Worm (Caenorhabditis elegans) whole organism, L4 larva: Measurements from ENCODE around the gene glrx-3.
"Not testable (repeated sequence)": the region's sequence is repeated elsewhere in the genome, so short reads cannot be mapped to it uniquely, and the experiment has no call there.

Source experiments
- R02D3.7 ChIP-seq: fragments of 150-350 bp; sonication (generic microtip); optimal IDR thresholded peaks from 3 replicates; lab custom pipeline; 2014; ENCODE audit warnings: missing biosample characterization, missing genetic modification characterization
- T20F7.1 ChIP-seq: fragments of 200-800 bp; sonication (Bioruptor generic); optimal IDR thresholded peaks from 2 replicates; lab custom pipeline; 2018; ENCODE audit warnings: mild to moderate bottlenecking, missing genetic modification characterization, missing compliant biosample characterization
- T26A8.4 ChIP-seq: fragments of 200-800 bp; sonication (Bioruptor generic); IDR thresholded peaks from 2 replicates; pipeline ENCODE4 v1.3.6; 2022; ENCODE audit warnings: missing genetic modification characterization, missing compliant biosample characterization
- Y48G9A.11 ChIP-seq: fragments of 200-800 bp; sonication (Bioruptor generic); IDR thresholded peaks from 2 replicates; pipeline ENCODE4 v1.3.6; 2022; ENCODE audit warnings: missing genetic modification reagents, missing genetic modification characterization, missing compliant biosample characterization
- Y5F2A.4 ChIP-seq: fragments of 200-800 bp; sonication (Bioruptor generic); optimal IDR thresholded peaks from 2 replicates; lab custom pipeline; 2018; ENCODE audit warnings: mild to moderate bottlenecking, missing genetic modification characterization, missing compliant biosample characterization
- ZK337.2 ChIP-seq: fragments of 200-800 bp; sonication (Bioruptor generic); IDR thresholded peaks from 2 replicates; pipeline ENCODE4 v1.3.6; 2022; ENCODE audit warnings: missing genetic modification reagents, missing genetic modification characterization, missing compliant biosample characterization
- ama-1 ChIP-seq: fragments of 150-350 bp; optimal IDR thresholded peaks from 2 replicates; lab custom pipeline; 2014; ENCODE audit warnings: inconsistent platforms, mixed read lengths
- ces-1 ChIP-seq: fragments of 150-350 bp; sonication (generic microtip); optimal IDR thresholded peaks from 4 replicates; lab custom pipeline; 2014; ENCODE audit warnings: missing biosample characterization, missing genetic modification reagents, missing genetic modification characterization
- daf-16 ChIP-seq, 3 experiments: sonication (generic microtip); optimal IDR thresholded peaks; 2 replicates each; lab custom pipeline; 2016 to 2017; ENCODE audit warnings: missing genetic modification characterization in 3 of 3, missing genetic modification reagents in 3 of 3, mild to moderate bottlenecking in 2 of 3, missing compliant biosample characterization in 2 of 3, missing biosample characterization in 1 of 3, moderate library complexity in 1 of 3
- daf-8 ChIP-seq: fragments of 200-800 bp; sonication (Bioruptor generic); IDR thresholded peaks from 2 replicates; pipeline ENCODE4 v1.3.6; 2022; ENCODE audit warnings: missing genetic modification characterization, missing compliant biosample characterization
- dpl-1 ChIP-seq: fragments of 150-350 bp; optimal IDR thresholded peaks from 2 replicates; lab custom pipeline; 2014; ENCODE audit warnings: missing biosample characterization, missing genetic modification reagents, missing genetic modification characterization
- duxl-1 ChIP-seq: sonication (generic microtip); optimal IDR thresholded peaks from 2 replicates; lab custom pipeline; 2016; ENCODE audit warnings: mild to moderate bottlenecking, missing genetic modification characterization, moderate library complexity, missing compliant biosample characterization; ENCODE audit not compliant: poor library complexity
- egl-43 ChIP-seq: fragments of 200-800 bp; sonication (Bioruptor generic); IDR thresholded peaks from 2 replicates; pipeline ENCODE4 v1.3.6; 2022; ENCODE audit warnings: missing genetic modification reagents, missing genetic modification characterization, missing compliant biosample characterization
- hif-1 ChIP-seq, 2 experiments: sonication (generic microtip); optimal IDR thresholded peaks; 2 replicates each; lab custom pipeline; 2016 to 2017; ENCODE audit warnings: missing compliant biosample characterization in 2 of 2, missing genetic modification characterization in 2 of 2, missing genetic modification reagents in 2 of 2, missing genotype in 2 of 2, mild to moderate bottlenecking in 1 of 2
- hlh-11 ChIP-seq: fragments of 200-800 bp; sonication (Bioruptor generic); optimal IDR thresholded peaks from 2 replicates; lab custom pipeline; 2018; ENCODE audit warnings: mild to moderate bottlenecking, missing genetic modification characterization, missing compliant biosample characterization
- hlh-30 ChIP-seq: sonication (generic microtip); optimal IDR thresholded peaks from 2 replicates; lab custom pipeline; 2017; ENCODE audit warnings: antibody characterized with exemption, mild to moderate bottlenecking, missing genetic modification characterization, missing compliant biosample characterization; ENCODE audit not compliant: insufficient read depth
- hmg-1.1 ChIP-seq: fragments of 200-800 bp; sonication (Bioruptor generic); IDR thresholded peaks from 2 replicates; pipeline ENCODE4 v1.3.6; 2022; ENCODE audit warnings: missing genetic modification reagents, missing genetic modification characterization, missing compliant biosample characterization
- lin-1 ChIP-seq: fragments of 200-800 bp; sonication (Bioruptor generic); IDR thresholded peaks from 2 replicates; pipeline ENCODE4 v1.3.6; 2022; ENCODE audit warnings: missing genetic modification reagents, missing genetic modification characterization, missing compliant biosample characterization
- lin-13 ChIP-seq: fragments of 150-350 bp; optimal IDR thresholded peaks from 2 replicates; lab custom pipeline; 2014; ENCODE audit warnings: missing biosample characterization, missing genetic modification reagents, missing genetic modification characterization
- lin-38 ChIP-seq: fragments of 200-800 bp; sonication (Bioruptor generic); IDR thresholded peaks from 2 replicates; pipeline ENCODE4 v1.3.6; 2022; ENCODE audit warnings: missing genetic modification reagents, missing genetic modification characterization, missing compliant biosample characterization
- lir-3 ChIP-seq: sonication (generic microtip); optimal IDR thresholded peaks from 2 replicates; lab custom pipeline; 2016; ENCODE audit warnings: mild to moderate bottlenecking, missing genetic modification characterization, missing compliant biosample characterization
- madf-5 ChIP-seq, 2 experiments: fragments of 200-800 bp; sonication (Bioruptor generic); IDR thresholded peaks; 2 replicates each; pipeline ENCODE4 v1.3.6; 2022; ENCODE audit warnings: missing compliant biosample characterization in 2 of 2, missing genetic modification characterization in 2 of 2
- madf-9 ChIP-seq: fragments of 200-800 bp; sonication (Bioruptor generic); conservative IDR thresholded peaks from 2 replicates; pipeline ENCODE4 v1.3.6; 2022; ENCODE audit warnings: missing genetic modification reagents, missing genetic modification characterization, missing compliant biosample characterization
- mdt-29 ChIP-seq: fragments of 200-800 bp; sonication (Bioruptor generic); IDR thresholded peaks from 2 replicates; pipeline ENCODE4 v1.3.6; 2022; ENCODE audit warnings: missing genetic modification reagents, missing genetic modification characterization, missing compliant biosample characterization
- nhr-111 ChIP-seq: fragments of 200-800 bp; sonication (Bioruptor generic); optimal IDR thresholded peaks from 2 replicates; lab custom pipeline; 2018; ENCODE audit warnings: mild to moderate bottlenecking, missing genetic modification characterization, missing compliant biosample characterization
- nhr-28 ChIP-seq: fragments of 150-350 bp; optimal IDR thresholded peaks from 2 replicates; lab custom pipeline; 2014; ENCODE audit warnings: missing biosample characterization, missing genetic modification characterization
- nhr-42 ChIP-seq: fragments of 200-800 bp; sonication (Bioruptor generic); IDR thresholded peaks from 2 replicates; pipeline ENCODE4 v1.3.6; 2022; ENCODE audit warnings: missing genetic modification characterization, missing compliant biosample characterization
- nhr-6 ChIP-seq: fragments of 150-350 bp; optimal IDR thresholded peaks from 2 replicates; lab custom pipeline; 2014; ENCODE audit warnings: missing biosample characterization, missing genetic modification characterization
- php-3 ChIP-seq: fragments of 200-800 bp; sonication (Bioruptor generic); IDR thresholded peaks from 2 replicates; pipeline ENCODE4 v1.3.6; 2022; ENCODE audit warnings: missing genetic modification reagents, missing genetic modification characterization, missing compliant biosample characterization
- rbr-2 ChIP-seq: sonication (generic microtip); optimal IDR thresholded peaks from 2 replicates; lab custom pipeline; 2016; ENCODE audit warnings: missing genotype, missing genetic modification characterization, missing compliant biosample characterization
- saeg-2 ChIP-seq: fragments of 200-800 bp; sonication (Bioruptor generic); IDR thresholded peaks from 2 replicates; pipeline ENCODE4 v1.3.6; 2022; ENCODE audit warnings: missing genetic modification reagents, missing genetic modification characterization, missing compliant biosample characterization
- skn-1 ChIP-seq: fragments of 150-350 bp; optimal IDR thresholded peaks from 2 replicates; lab custom pipeline; 2014; ENCODE audit warnings: missing biosample characterization, missing genetic modification characterization
- spr-1 ChIP-seq: sonication (generic microtip); optimal IDR thresholded peaks from 2 replicates; lab custom pipeline; 2016; ENCODE audit warnings: mild to moderate bottlenecking, missing genetic modification characterization, missing compliant biosample characterization
- unc-130 ChIP-seq: sonication (generic microtip); optimal IDR thresholded peaks from 2 replicates; lab custom pipeline; 2016; ENCODE audit warnings: missing genetic modification reagents, missing genetic modification characterization, missing compliant biosample characterization
- unc-39 ChIP-seq: sonication (generic microtip); optimal IDR thresholded peaks from 2 replicates; lab custom pipeline; 2017; ENCODE audit warnings: missing biosample characterization, missing genetic modification characterization
- unc-62 ChIP-seq, 3 experiments: fragments of 150-350 bp in 1 of 3; sonication (generic microtip); optimal IDR thresholded peaks in 2 of 3; peaks in 1 of 3; 1 replicate in 1 of 3; 2 replicates in 2 of 3; lab custom pipeline; 2014 to 2017; ENCODE audit warnings: missing biosample characterization in 3 of 3, missing genetic modification characterization in 3 of 3, missing genetic modification reagents in 3 of 3, missing genotype in 1 of 3
- vab-7 ChIP-seq: fragments of 200-800 bp; sonication (Bioruptor generic); IDR thresholded peaks from 2 replicates; pipeline ENCODE4 v1.3.6; 2022; ENCODE audit warnings: missing genetic modification reagents, missing genetic modification characterization, missing compliant biosample characterization
- zip-2 ChIP-seq: fragments of 150-350 bp; optimal IDR thresholded peaks from 2 replicates; lab custom pipeline; 2014; ENCODE audit warnings: missing biosample characterization, missing genetic modification characterization

Gene glrx-3

DNA sequence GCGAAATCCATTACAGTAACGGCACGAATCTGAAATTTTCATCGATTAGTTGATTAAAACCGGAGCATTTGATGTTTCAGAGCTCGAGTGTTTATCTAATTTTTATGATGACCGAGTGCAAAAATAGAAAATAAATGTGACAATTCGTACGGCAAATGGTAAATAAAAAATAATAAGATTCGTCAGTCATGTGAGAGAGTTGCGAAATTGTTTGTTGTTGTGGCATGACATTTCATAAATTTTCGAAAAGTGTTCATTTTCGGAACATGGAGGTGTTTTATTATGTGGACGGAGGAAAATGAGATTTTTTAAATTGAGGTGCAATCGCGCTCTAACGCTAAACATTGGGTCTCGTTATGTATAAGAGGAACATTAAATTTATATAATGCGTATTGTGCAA is 628 bp upstream of the glrx-3 start:
- TF ChIP-seq daf-8 (GFP tag; lab: Robert Waterston, UW) = no peak
- TF ChIP-seq R02D3.7 (tag; lab: Kevin White, UChicago) = no peak
- TF ChIP-seq skn-1 = no peak
- peak; percentile 14 for TF ChIP-seq hlh-30 (tag; lab: Kevin White, UChicago)
- TF ChIP-seq daf-16 (GFP tag; optimal IDR thresholded peaks at IDR 0.05; lab: Kevin White, UChicago) = no peak
- peak; percentile 34 for TF ChIP-seq daf-16 (tag; optimal IDR thresholded peaks at IDR 0.05; lab: Kevin White, UChicago)
- TF ChIP-seq lin-38 (GFP tag; lab: Robert Waterston, UW) = peak; percentile 42; the same call in 1 of the 2 replicates

DNA sequence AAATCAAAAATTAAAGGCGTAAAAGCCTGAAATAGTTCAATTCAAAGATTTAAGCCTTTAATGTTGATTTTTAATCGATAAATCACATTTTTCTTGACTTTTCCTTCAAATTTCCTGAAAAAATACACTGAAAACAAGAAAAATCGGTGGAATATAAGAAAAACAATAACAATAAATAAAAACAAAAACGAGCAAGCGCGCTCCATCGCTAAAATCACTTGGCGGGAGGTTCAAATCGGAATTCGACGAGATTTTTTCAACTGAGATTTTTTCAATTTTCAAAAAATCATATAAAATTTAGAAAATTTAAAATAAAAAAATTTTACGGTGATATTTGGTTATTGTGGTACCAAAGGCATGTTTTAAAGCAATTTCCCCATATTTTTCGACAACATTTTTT is 1.6 kb downstream of the glrx-3 start:
- TF ChIP-seq lin-38 (GFP tag; lab: Robert Waterston, UW) (peak; percentile 43), ZK337.2 (GFP tag; lab: Robert Waterston, UW) (no peak), dpl-1 (GFP tag; lab: Kevin White, UChicago) (peak; percentile 50)

DNA sequence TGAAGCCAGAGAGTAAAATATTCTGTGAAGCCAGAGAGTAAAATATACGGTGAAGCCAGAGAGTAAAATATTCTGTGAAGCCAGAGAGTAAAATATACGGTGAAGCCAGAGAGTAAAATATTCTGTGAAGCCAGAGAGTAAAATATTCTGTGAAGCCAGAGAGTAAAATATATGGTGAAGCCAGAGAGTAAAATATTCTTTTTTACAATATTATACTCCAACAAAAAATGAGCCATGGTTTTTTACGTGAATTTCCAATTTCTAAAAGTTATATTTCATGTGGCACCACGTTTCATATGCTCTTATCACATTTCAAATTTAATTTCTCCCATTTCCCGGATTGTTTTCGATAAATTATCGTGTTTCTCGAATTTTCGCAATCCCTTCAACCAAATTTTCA is 4.6 kb downstream of the glrx-3 start, which contains the start of gene irld-1:
irld-1 (plus strand) TSS at position 301 of the 400 bp plus-strand sequence.
- not testable (repeated sequence) for TF ChIP-seq unc-130; T26A8.4 (GFP tag; lab: Robert Waterston, UW); unc-62 (GFP tag; optimal IDR thresholded peaks at IDR 0.05 in 1 of 2; lab: Kevin White, UChicago); unc-62 (tag; optimal IDR thresholded peaks at IDR 0.05; lab: Kevin White, UChicago)
- TF ChIP-seq, all 104 proteins: peak for 0; not testable (repeated sequence) for 104

- TF ChIP-seq madf-5 (GFP tag; IDR thresholded peaks at IDR 0.05; lab: Robert Waterston, UW) = peak in 1 of 2 experiments; percentile 76; a peak in 1 of 4 replicates
Observed at ce11 chrV:4333518-4333917, 7.6 kb downstream of the glrx-3 start.

- TF ChIP-seq hif-1 (tag; optimal IDR thresholded peaks at IDR 0.05; lab: Kevin White, UChicago) (no peak), hlh-11 (no peak), unc-62 (GFP tag; optimal IDR thresholded peaks at IDR 0.05 in 1 of 2; lab: Kevin White, UChicago) (no peak), unc-62 (tag; optimal IDR thresholded peaks at IDR 0.05; lab: Kevin White, UChicago) (no peak), ama-1 (lab: Kevin White, UChicago) (no peak), lin-13 (GFP tag; lab: Kevin White, UChicago) (no peak), spr-1 (tag; lab: Kevin White, UChicago) (no peak), daf-16 (GFP tag; optimal IDR thresholded peaks at IDR 0.05; lab: Kevin White, UChicago) (no peak), daf-16 (tag; optimal IDR thresholded peaks at IDR 0.05; lab: Kevin White, UChicago) (no peak), mdt-29 (no peak), egl-43 (GFP tag; lab: Robert Waterston, UW) (no peak), Y5F2A.4 (GFP tag; lab: Kevin White, UChicago) (no peak), nhr-28 (tag; lab: Kevin White, UChicago) (no peak), madf-9 (GFP tag; lab: Robert Waterston, UW) (no peak), ZK337.2 (GFP tag; lab: Robert Waterston, UW) (no peak), lin-38 (GFP tag; lab: Robert Waterston, UW) (no peak), R02D3.7 (tag; lab: Kevin White, UChicago) (no peak), T20F7.1 (GFP tag; lab: Kevin White, UChicago) (no peak), unc-39 (tag; lab: Kevin White, UChicago) (no peak), lin-1 (GFP tag; lab: Robert Waterston, UW) (no peak)
Observed at ce11 chrV:4332450-4332849, 8.7 kb downstream of the glrx-3 start, which contains the start of gene oac-12. TSS of gene oac-12 (minus strand) at chrV:4332550.

DNA sequence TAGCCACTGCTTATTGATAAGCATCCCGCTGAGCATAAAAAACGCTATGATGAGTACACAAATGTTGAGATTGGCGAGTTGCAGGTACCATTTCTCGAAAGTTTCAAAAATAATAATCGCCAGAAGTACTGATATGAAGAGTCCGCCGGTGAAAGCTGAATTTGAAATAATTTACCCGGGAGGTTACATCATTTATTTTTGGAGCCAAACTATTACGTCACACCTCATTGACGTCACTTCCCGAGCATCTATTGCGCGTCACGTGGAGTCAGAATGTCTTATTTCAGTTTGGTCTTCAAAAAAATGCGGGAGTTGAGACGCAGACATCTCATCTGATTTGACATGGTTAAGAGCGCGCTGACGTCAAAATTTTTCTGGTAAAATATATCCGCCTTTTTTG is 10.3 kb downstream of the glrx-3 start:
- no peak for TF ChIP-seq skn-1
- no peak for TF ChIP-seq duxl-1 (tag; lab: Kevin White, UChicago)
- no peak for TF ChIP-seq egl-43 (GFP tag; lab: Robert Waterston, UW)
- no peak for TF ChIP-seq lir-3
- no peak for TF ChIP-seq hlh-11
- no peak for TF ChIP-seq nhr-111 (GFP tag; lab: Kevin White, UChicago)
- TF ChIP-seq saeg-2 (GFP tag; lab: Robert Waterston, UW) = no peak
- TF ChIP-seq nhr-6 (tag; lab: Kevin White, UChicago) = no peak
- no peak for TF ChIP-seq Y48G9A.11
- no peak for TF ChIP-seq hmg-1.1 (GFP tag; lab: Robert Waterston, UW)
- no peak for TF ChIP-seq rbr-2 (tag; lab: Kevin White, UChicago)
- TF ChIP-seq nhr-42 (GFP tag; lab: Robert Waterston, UW) = no peak
- TF ChIP-seq ces-1 (GFP tag; lab: Kevin White, UChicago) = no peak
- TF ChIP-seq vab-7 (GFP tag; lab: Robert Waterston, UW) = no peak
- no peak for TF ChIP-seq php-3 (GFP tag; lab: Robert Waterston, UW)
- no peak for TF ChIP-seq nhr-28 (tag; lab: Kevin White, UChicago)
- TF ChIP-seq zip-2 (tag; lab: Kevin White, UChicago) = no peak
- no peak for TF ChIP-seq daf-16 (GFP tag; optimal IDR thresholded peaks at IDR 0.05; lab: Kevin White, UChicago)
- no peak for TF ChIP-seq daf-16 (tag; optimal IDR thresholded peaks at IDR 0.05; lab: Kevin White, UChicago)
- no peak for TF ChIP-seq T20F7.1 (GFP tag; lab: Kevin White, UChicago)
- TF ChIP-seq unc-39 (tag; lab: Kevin White, UChicago) = no peak
